Worm (Caenorhabditis elegans): ENCODE results near the gene D1044.7.

DNA sequence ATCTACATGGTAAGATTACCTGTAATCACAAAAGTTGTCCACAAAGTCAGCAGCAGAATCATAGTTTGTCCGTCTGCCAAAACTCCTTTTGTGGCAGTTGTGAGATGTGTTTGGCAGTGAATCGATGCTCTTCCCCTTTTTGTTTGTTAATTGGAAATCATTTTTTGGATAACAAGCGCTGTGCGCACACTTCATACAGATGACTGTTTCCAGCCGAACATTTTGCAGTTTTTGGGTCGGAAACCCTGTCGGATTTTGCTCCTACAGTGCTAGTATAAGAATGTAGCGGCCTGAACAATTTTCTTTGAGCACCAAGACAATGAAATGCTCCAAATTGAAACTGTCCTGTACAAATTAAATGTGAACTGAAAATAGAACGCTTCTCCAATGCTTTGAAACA lies at the start of gene D1044.7:
- TF ChIP-seq pat-9 (tag; optimal IDR thresholded peaks at IDR 0.05) (no peak), fkh-10 (GFP tag; optimal IDR thresholded peaks at IDR 0.05) (no peak), unc-42 (tag; optimal IDR thresholded peaks at IDR 0.05) (no peak), ceh-14 (tag; optimal IDR thresholded peaks at IDR 0.05) (no peak), ceh-30 (tag; optimal IDR thresholded peaks at IDR 0.05) (no peak), tbx-7 (tag; optimal IDR thresholded peaks at IDR 0.05) (no peak), eyg-1 (tag; optimal IDR thresholded peaks at IDR 0.05) (no peak), unc-3 (GFP tag; conservative IDR thresholded peaks at IDR 0.05) (no peak), unc-3 (tag; optimal IDR thresholded peaks at IDR 0.05) (no peak), F13H6.1 (tag; optimal IDR thresholded peaks at IDR 0.05) (no peak), zip-5 (tag; optimal IDR thresholded peaks at IDR 0.05) (no peak), gmeb-2 (tag; optimal IDR thresholded peaks at IDR 0.05) (no peak)
